Worm (Caenorhabditis elegans): Measurements from ENCODE around the gene Y116F11B.7.

ce11 chrV:19836142-19836541 lies 12.0 kb upstream of the Y116F11B.7 start, which contains the start of gene srw-38:
- no peak for TF ChIP-seq ztf-23 (GFP tag; IDR thresholded peaks at IDR 0.05)
- no peak for TF ChIP-seq tab-1 (GFP tag; IDR thresholded peaks at IDR 0.05)
- no peak for TF ChIP-seq klf-2 (GFP tag; conservative IDR thresholded peaks at IDR 0.05)
- no peak for TF ChIP-seq ref-1 (GFP tag; conservative IDR thresholded peaks at IDR 0.05)
- TF ChIP-seq cog-1 (tag; optimal IDR thresholded peaks at IDR 0.05), result no peak
- TF ChIP-seq flt-1 (GFP tag; IDR thresholded peaks at IDR 0.05), result no peak
- no peak for TF ChIP-seq med-1 (GFP tag; optimal IDR thresholded peaks at IDR 0.05; ENCODE audit: insufficient read depth)

Data from whole organism, midembryonic.